Worm (Caenorhabditis elegans): ENCODE results near the gene aps-1.

Gene aps-1

ce11 chrV:6063330-6063729 is 45.6 kb downstream of the aps-1 start, which contains the start of gene Y38A10A.2:
Gene Y38A10A.2, minus strand, starts transcription at chrV:6063430.
- no peak for TF ChIP-seq pha-2 (tag; optimal IDR thresholded peaks at IDR 0.05)
- TF ChIP-seq Y22D7AL.16 (tag; optimal IDR thresholded peaks at IDR 0.05): no peak
- no peak for TF ChIP-seq pag-3 (tag; optimal IDR thresholded peaks at IDR 0.05; ENCODE audit: borderline replicate concordance)
- no peak for TF ChIP-seq hlh-30 (tag; optimal IDR thresholded peaks at IDR 0.05; ENCODE audit: insufficient read depth)
- no peak for TF ChIP-seq elt-2 (tag; optimal IDR thresholded peaks at IDR 0.05)
- no peak for TF ChIP-seq nhr-11 (tag; optimal IDR thresholded peaks at IDR 0.05)
- no peak for TF ChIP-seq ceh-6 (GFP tag; optimal IDR thresholded peaks at IDR 0.05)
- TF ChIP-seq lim-6 (tag; optimal IDR thresholded peaks at IDR 0.05): no peak
- TF ChIP-seq pax-1 (tag; optimal IDR thresholded peaks at IDR 0.05): no peak
- TF ChIP-seq ztf-16 (tag; optimal IDR thresholded peaks at IDR 0.05): no peak
- no peak for TF ChIP-seq madf-2 (tag; optimal IDR thresholded peaks at IDR 0.05)
- TF ChIP-seq nfya-1 (tag; optimal IDR thresholded peaks at IDR 0.05): no peak
- no peak for TF ChIP-seq gmeb-2 (tag; optimal IDR thresholded peaks at IDR 0.05)
- TF ChIP-seq hlh-6 (tag; optimal IDR thresholded peaks at IDR 0.05): no peak
- no peak for TF ChIP-seq elt-4 (tag; optimal IDR thresholded peaks at IDR 0.05)

- TF ChIP-seq hlh-8 (tag; optimal IDR thresholded peaks at IDR 0.05) (no peak), hlh-13 (GFP tag; optimal IDR thresholded peaks at IDR 0.05) (no peak), unc-42 (tag; optimal IDR thresholded peaks at IDR 0.05) (no peak), dmd-4 (tag; optimal IDR thresholded peaks at IDR 0.05; ENCODE audit: borderline replicate concordance) (no peak), lin-11 (tag; optimal IDR thresholded peaks at IDR 0.05) (no peak), ceh-31 (tag; optimal IDR thresholded peaks at IDR 0.05) (no peak)
These were observed 49.3 kb downstream of the aps-1 start, which contains the start of gene srh-10 for ce11 chrV:6067112-6067511. Gene srh-10, minus strand, starts transcription at chrV:6067140.

Measured in whole organism, late embryonic.